In the genomic region with DNA sequence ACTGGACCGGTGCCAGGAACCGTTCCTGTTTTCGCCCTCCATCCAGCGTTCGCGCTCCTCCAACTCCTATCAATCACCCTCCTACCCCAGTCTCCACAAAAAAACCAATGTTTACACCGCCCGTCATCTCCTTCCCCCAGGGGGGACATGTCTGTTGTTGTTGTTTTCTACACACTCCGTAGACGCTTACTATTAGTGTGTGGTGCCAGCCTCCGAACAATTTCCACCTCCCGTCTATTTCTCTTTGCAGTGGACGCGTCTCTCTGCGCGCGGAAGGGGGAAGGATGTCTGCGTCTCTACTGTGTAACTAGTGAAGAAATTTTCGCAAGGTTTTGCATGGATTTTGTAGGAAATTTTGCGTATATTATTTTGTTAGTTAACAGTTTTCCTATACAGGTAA, we compare ENCODE assay signal across 2 worm cellular contexts.
A peak's percentile ranks its signal among the peaks of the same experiment; 100 is the strongest.
TF ChIP-seq lines count a peak whose summit lies in the region.

No protein-coding gene starts in this region.

TF ChIP-seq in whole organism, L4 larva, 104 proteins besides CTCF, POLR2A, EP300 and RAD21 (continued from another document):
- TF ChIP-seq nhr-102 (tag; optimal IDR thresholded peaks at IDR 0.05; lab: Kevin White, UChicago) (peak; percentile 27), nhr-6 (tag; optimal IDR thresholded peaks at IDR 0.05; lab: Kevin White, UChicago) (peak; percentile 53), T26A8.4 (GFP tag; IDR thresholded peaks at IDR 0.05; lab: Robert Waterston, UW) (peak; percentile 62), pha-4 (GFP tag; IDR thresholded peaks at IDR 0.05; lab: Robert Waterston, UW) (no peak), pha-4 (tag; optimal IDR thresholded peaks at IDR 0.05; lab: Kevin White, UChicago) (peak; percentile 86), mxl-3 (GFP tag; optimal IDR thresholded peaks at IDR 0.05; lab: Kevin White, UChicago) (peak; percentile 47), rbr-2 (tag; optimal IDR thresholded peaks at IDR 0.05; lab: Kevin White, UChicago) (peak; percentile 74), egl-43 (GFP tag; IDR thresholded peaks at IDR 0.05; lab: Robert Waterston, UW) (peak; percentile 50; the same call in 1 of the 2 replicates), mdl-1 (tag; optimal IDR thresholded peaks at IDR 0.05; lab: Kevin White, UChicago) (peak in 1 of 2 experiments; percentile 63)

TF ChIP-seq in whole organism, late embryonic, 69 proteins besides CTCF, POLR2A, EP300 and RAD21 (continued from another document):
- peak; percentile 62 for TF ChIP-seq nfya-1 (tag; optimal IDR thresholded peaks at IDR 0.05; lab: Kevin White, UChicago)
- TF ChIP-seq ahr-1 (tag; optimal IDR thresholded peaks at IDR 0.05; lab: Kevin White, UChicago), result no peak
- TF ChIP-seq ceh-34 (tag; optimal IDR thresholded peaks at IDR 0.05; lab: Kevin White, UChicago), result peak; percentile 29
